Fruit fly (Drosophila melanogaster) whole organism, embryonic: ENCODE data around the gene jus.

Source experiments
- CG12155 ChIP-seq: fragments of 200-800 bp; sonication (Bioruptor generic); optimal IDR thresholded peaks from 3 replicates; lab custom pipeline; 2016; ENCODE audit warnings: missing biosample characterization, missing genetic modification characterization
- CG1529 ChIP-seq: fragments of 200-800 bp; sonication (Bioruptor generic); optimal IDR thresholded peaks from 3 replicates; lab custom pipeline; 2018; ENCODE audit warnings: missing biosample characterization, missing genetic modification characterization
- CG17912 ChIP-seq: fragments of 200-800 bp; sonication (Bioruptor generic); optimal IDR thresholded peaks from 2 replicates; lab custom pipeline; 2018; ENCODE audit warnings: missing biosample characterization, mild to moderate bottlenecking, missing genetic modification characterization
- CG5245 ChIP-seq: fragments of 200-800 bp; sonication (Bioruptor generic); optimal IDR thresholded peaks from 3 replicates; lab custom pipeline; 2016; ENCODE audit warnings: missing biosample characterization, missing genetic modification characterization
- CG6765 ChIP-seq: fragments of 200-800 bp; sonication (Bioruptor generic); optimal IDR thresholded peaks from 3 replicates; lab custom pipeline; 2017; ENCODE audit warnings: missing biosample characterization, mild to moderate bottlenecking, missing genetic modification characterization
- CG7786 ChIP-seq: fragments of 200-800 bp; sonication (Bioruptor generic); optimal IDR thresholded peaks from 2 replicates; lab custom pipeline; 2016; ENCODE audit warnings: missing biosample characterization, missing genetic modification characterization
- Dll ChIP-seq: fragments of 200-800 bp; sonication (Bioruptor generic); IDR thresholded peaks from 4 replicates; pipeline ENCODE4 v1.3.6; 2022; ENCODE audit warnings: missing biosample characterization, missing genetic modification characterization; ENCODE audit not compliant: partially characterized antibody
- Lpt ChIP-seq: fragments of >200 bp; optimal IDR thresholded peaks from 2 replicates; lab custom pipeline; 2018; ENCODE audit warnings: missing biosample characterization, missing genetic modification characterization
- Side ChIP-seq: fragments of 200-800 bp; sonication (Bioruptor generic); optimal IDR thresholded peaks from 2 replicates; lab custom pipeline; 2016; ENCODE audit warnings: missing biosample characterization, missing genetic modification characterization
- bbx ChIP-seq: fragments of 200-800 bp; sonication (Bioruptor generic); IDR thresholded peaks from 2 replicates; pipeline ENCODE4 v1.3.6; 2022; ENCODE audit warnings: missing biosample characterization, missing genetic modification characterization; ENCODE audit not compliant: partially characterized antibody
- fd64A ChIP-seq: fragments of 200-800 bp; sonication (Bioruptor generic); optimal IDR thresholded peaks from 3 replicates; lab custom pipeline; 2018; ENCODE audit warnings: missing biosample characterization, mild to moderate bottlenecking, missing genetic modification characterization
- hbn ChIP-seq: fragments of 200-800 bp; sonication (Bioruptor generic); IDR thresholded peaks from 2 replicates; pipeline ENCODE4 v1.3.6; 2022; ENCODE audit warnings: missing biosample characterization, missing genetic modification characterization; ENCODE audit not compliant: partially characterized antibody
- pnt ChIP-seq: fragments of 200-800 bp; sonication (Bioruptor generic); optimal IDR thresholded peaks from 3 replicates; lab custom pipeline; 2016; ENCODE audit warnings: missing biosample characterization, missing genetic modification characterization
- pum ChIP-seq: fragments of 200-800 bp; sonication (Bioruptor generic); optimal IDR thresholded peaks from 2 replicates; lab custom pipeline; 2016; ENCODE audit warnings: missing biosample characterization, missing genetic modification characterization

DNA sequence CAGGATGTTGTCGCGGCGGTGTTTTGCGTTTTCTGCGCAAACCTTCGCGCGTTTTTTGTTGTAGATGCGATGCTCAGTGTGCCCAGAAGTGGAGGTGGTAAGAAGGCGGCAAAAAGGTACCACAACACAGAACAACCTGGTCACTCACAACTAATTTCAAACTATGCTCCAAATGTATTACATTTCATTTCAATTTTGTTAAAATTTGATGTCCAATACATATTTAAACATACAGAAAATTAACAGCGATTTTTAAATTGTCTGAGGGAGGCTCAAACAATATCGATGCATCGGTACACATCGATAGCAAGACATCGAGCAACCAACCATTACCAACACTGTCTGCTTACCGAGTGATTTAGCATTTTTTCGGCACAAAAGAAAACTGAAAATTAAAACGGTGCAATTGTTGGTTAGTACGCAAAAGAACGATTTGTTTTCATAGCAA is 41.6 kb downstream of the jus start, which contains the start of the genes Slbp and Rpn2:
- TF ChIP-seq pnt (GFP tag; lab: Kevin White, UChicago) (no peak), CG17912 (no peak), CG12155 (GFP tag; lab: Kevin White, UChicago) (peak; percentile 37), fd64A (no peak), CG7786 (GFP tag; lab: Kevin White, UChicago) (peak; percentile 55), Dll (GFP tag; lab: Robert Waterston, UW) (peak; percentile 97), CG5245 (no peak), Lpt (GFP tag; lab: Kevin White, UChicago) (no peak), hbn (peak; percentile 95), CG1529 (GFP tag; lab: Kevin White, UChicago) (no peak), pum (GFP tag; lab: Kevin White, UChicago) (peak; percentile 27), CG6765 (GFP tag; lab: Kevin White, UChicago) (no peak), Side (GFP tag; lab: Kevin White, UChicago) (peak; percentile 60), bbx (peak; percentile 90)
